Fruit fly (Drosophila melanogaster): ENCODE data around the gene Prm.

DNA sequence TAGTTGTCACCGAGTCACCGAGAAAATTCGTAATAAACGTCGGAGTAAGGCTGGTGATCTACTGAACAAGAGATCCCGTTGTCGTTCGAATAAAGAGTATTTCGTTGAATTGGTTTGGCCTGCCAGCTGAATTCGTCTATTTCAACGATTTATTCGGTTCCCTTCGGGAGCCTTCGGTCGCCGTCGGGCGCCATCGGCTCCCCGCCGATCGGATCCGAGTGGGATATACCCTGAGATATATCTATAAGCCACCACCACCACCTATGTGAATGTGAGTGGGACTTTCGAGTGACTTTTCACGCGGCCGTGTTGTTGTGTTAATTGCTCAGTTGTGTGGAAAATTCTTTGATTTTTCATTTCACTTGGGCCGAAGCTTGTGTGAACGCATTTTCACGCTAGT, at the start of gene Prm:
- TF ChIP-seq psq (optimal IDR thresholded peaks at IDR 0.05) (no peak), Sin3A (optimal IDR thresholded peaks at IDR 0.05) (no peak)

Measured in Kc167 (cell line).